Worm (Caenorhabditis elegans) whole organism, L4 larva: Measurements from ENCODE around the gene T02D1.7.

ENCODE experiments used
- ZK546.5 ChIP-seq, 2 experiments: sonication (generic microtip); optimal IDR thresholded peaks; 2 replicates each; lab custom pipeline; 2017; ENCODE audit warnings: missing biosample characterization in 2 of 2, missing genetic modification characterization in 2 of 2
- ceh-28 ChIP-seq: fragments of 150-350 bp; optimal IDR thresholded peaks from 2 replicates; lab custom pipeline; 2014; ENCODE audit warnings: missing biosample characterization, missing genetic modification reagents, missing genetic modification characterization
- ceh-44 ChIP-seq: fragments of 200-800 bp; sonication (Bioruptor generic); IDR thresholded peaks from 2 replicates; pipeline ENCODE4 v1.3.6; 2022; ENCODE audit warnings: missing genetic modification reagents, missing genetic modification characterization, missing compliant biosample characterization
- dpl-1 ChIP-seq: fragments of 150-350 bp; optimal IDR thresholded peaks from 2 replicates; lab custom pipeline; 2014; ENCODE audit warnings: missing biosample characterization, missing genetic modification reagents, missing genetic modification characterization
- lsy-2 ChIP-seq, 2 experiments: fragments of 150-350 bp in 1 of 2; sonication (generic microtip) in 1 of 2; optimal IDR thresholded peaks; 2 replicates each; lab custom pipeline; 2014 to 2017; ENCODE audit warnings: missing biosample characterization in 2 of 2, missing genetic modification characterization in 2 of 2
- mep-1 ChIP-seq: fragments of 150-350 bp; sonication (generic microtip); optimal IDR thresholded peaks from 3 replicates; lab custom pipeline; 2014; ENCODE audit warnings: missing biosample characterization, missing genetic modification characterization
- nhr-11 ChIP-seq: fragments of 150-350 bp; optimal IDR thresholded peaks from 2 replicates; lab custom pipeline; 2014; ENCODE audit warnings: missing biosample characterization, missing genetic modification characterization
- nhr-6 ChIP-seq: fragments of 150-350 bp; optimal IDR thresholded peaks from 2 replicates; lab custom pipeline; 2014; ENCODE audit warnings: missing biosample characterization, missing genetic modification characterization
- nhr-77 ChIP-seq: fragments of 150-350 bp; optimal IDR thresholded peaks from 2 replicates; lab custom pipeline; 2014; ENCODE audit warnings: missing biosample characterization, missing genetic modification characterization
- rbr-2 ChIP-seq: sonication (generic microtip); optimal IDR thresholded peaks from 2 replicates; lab custom pipeline; 2016; ENCODE audit warnings: missing genotype, missing genetic modification characterization, missing compliant biosample characterization
- snpc-1.2 ChIP-seq: fragments of 200-800 bp; sonication (Bioruptor generic); IDR thresholded peaks from 2 replicates; pipeline ENCODE4 v1.3.6; 2022; ENCODE audit warnings: missing genetic modification reagents, missing genetic modification characterization, missing compliant biosample characterization
- zfp-3 ChIP-seq: fragments of 200-800 bp; sonication (Bioruptor generic); conservative IDR thresholded peaks from 2 replicates; pipeline ENCODE4 v1.3.6; 2022; ENCODE audit warnings: missing genetic modification reagents, missing genetic modification characterization, missing compliant biosample characterization
- ztf-11 ChIP-seq: fragments of 150-350 bp; optimal IDR thresholded peaks from 2 replicates; lab custom pipeline; 2014; ENCODE audit warnings: missing biosample characterization, missing genetic modification characterization

ce11 chrIV:17426970-17427369, 20.0 kb upstream of the T02D1.7 start:
- TF ChIP-seq lsy-2 (tag; optimal IDR thresholded peaks at IDR 0.05; lab: Kevin White, UChicago): no peak
- TF ChIP-seq ceh-44: no peak
- no peak for TF ChIP-seq dpl-1 (GFP tag; lab: Kevin White, UChicago)
- TF ChIP-seq rbr-2 (tag; lab: Kevin White, UChicago): peak; percentile 20
- TF ChIP-seq mep-1 (tag; lab: Kevin White, UChicago): no peak
- no peak for TF ChIP-seq nhr-11 (tag; lab: Kevin White, UChicago)
- TF ChIP-seq ztf-11: no peak
- TF ChIP-seq nhr-77: no peak
- no peak for TF ChIP-seq nhr-6 (tag; lab: Kevin White, UChicago)
- no peak for TF ChIP-seq zfp-3 (GFP tag; lab: Robert Waterston, UW)
- no peak for TF ChIP-seq ceh-28 (tag; lab: Kevin White, UChicago)
- no peak for TF ChIP-seq snpc-1.2 (GFP tag; lab: Robert Waterston, UW)
- no peak for TF ChIP-seq ZK546.5 (tag; optimal IDR thresholded peaks at IDR 0.05; lab: Kevin White, UChicago)
